Worm (Caenorhabditis elegans) whole organism, L3 larva: ENCODE results near the gene Y116A8C.10.

ENCODE experiments used
- aly-2 ChIP-seq: fragments of 150-350 bp; optimal IDR thresholded peaks from 2 replicates; lab custom pipeline; 2014; ENCODE audit warnings: missing biosample characterization, missing genetic modification characterization
- ama-1 ChIP-seq: fragments of 150-350 bp; optimal IDR thresholded peaks from 2 replicates; lab custom pipeline; 2018
- ceh-16 ChIP-seq: sonication (generic microtip); optimal IDR thresholded peaks from 2 replicates; lab custom pipeline; 2017; ENCODE audit warnings: missing biosample characterization, missing genetic modification characterization
- ceh-28 ChIP-seq: fragments of 150-350 bp; optimal IDR thresholded peaks from 2 replicates; lab custom pipeline; 2014; ENCODE audit warnings: missing biosample characterization, missing genetic modification reagents, missing genetic modification characterization
- ceh-82 ChIP-seq: fragments of 150-350 bp; optimal IDR thresholded peaks from 2 replicates; lab custom pipeline; 2014; ENCODE audit warnings: missing biosample characterization, missing genetic modification characterization
- ceh-9 ChIP-seq: sonication (generic microtip); optimal IDR thresholded peaks from 2 replicates; lab custom pipeline; 2018; ENCODE audit warnings: missing biosample characterization, missing genetic modification characterization
- daf-12 ChIP-seq: fragments of 150-350 bp; optimal IDR thresholded peaks from 2 replicates; lab custom pipeline; 2014; ENCODE audit warnings: missing biosample characterization, missing genetic modification reagents, missing genetic modification characterization
- egl-27 ChIP-seq: sonication (generic microtip); optimal IDR thresholded peaks from 4 replicates; lab custom pipeline; 2017; ENCODE audit warnings: missing biosample characterization, missing genetic modification reagents, missing genetic modification characterization
- egl-5 ChIP-seq: fragments of 150-350 bp; optimal IDR thresholded peaks from 2 replicates; lab custom pipeline; 2017; ENCODE audit warnings: missing biosample characterization, missing genetic modification reagents, missing genetic modification characterization, inconsistent platforms
- elt-2 ChIP-seq: sonication (generic microtip); optimal IDR thresholded peaks from 2 replicates; lab custom pipeline; 2016; ENCODE audit warnings: missing genetic modification reagents, mild to moderate bottlenecking, missing genetic modification characterization, missing compliant biosample characterization
- elt-3 ChIP-seq, 3 experiments: fragments of 150-350 bp in 1 of 3; sonication (generic microtip) in 2 of 3; optimal IDR thresholded peaks; 2 replicates in 2 of 3; 4 replicates in 1 of 3; lab custom pipeline; 2014 to 2017; ENCODE audit warnings: missing biosample characterization in 3 of 3, missing genetic modification characterization in 3 of 3
- eor-1 ChIP-seq, 2 experiments: fragments of 150-350 bp; optimal IDR thresholded peaks; 2 replicates each; lab custom pipeline; 2014 to 2018; ENCODE audit warnings: missing biosample characterization in 2 of 2, missing genetic modification characterization in 2 of 2
- fkh-10 ChIP-seq: sonication (generic microtip); optimal IDR thresholded peaks from 2 replicates; lab custom pipeline; 2017; ENCODE audit warnings: missing biosample characterization, missing genetic modification reagents, missing genetic modification characterization
- fkh-2 ChIP-seq: fragments of 150-350 bp; optimal IDR thresholded peaks from 2 replicates; lab custom pipeline; 2014; ENCODE audit warnings: missing biosample characterization, missing genetic modification reagents, missing genetic modification characterization
- fos-1 ChIP-seq: fragments of 150-350 bp; optimal IDR thresholded peaks from 2 replicates; lab custom pipeline; 2014; ENCODE audit warnings: missing biosample characterization, missing genetic modification characterization
- hmg-11 ChIP-seq: sonication (generic microtip); optimal IDR thresholded peaks from 2 replicates; lab custom pipeline; 2016; ENCODE audit warnings: missing genetic modification characterization, missing compliant biosample characterization
- lin-15B ChIP-seq: fragments of 150-350 bp; optimal IDR thresholded peaks from 2 replicates; lab custom pipeline; 2014; ENCODE audit warnings: missing biosample characterization, missing genetic modification characterization
- lsy-12 ChIP-seq: sonication (generic microtip); optimal IDR thresholded peaks from 2 replicates; lab custom pipeline; 2016; ENCODE audit warnings: mild to moderate bottlenecking, missing genetic modification characterization, missing compliant biosample characterization
- mml-1 ChIP-seq: fragments of 150-350 bp; sonication (generic microtip); optimal IDR thresholded peaks from 3 replicates; lab custom pipeline; 2014; ENCODE audit warnings: missing biosample characterization, missing genetic modification characterization
- nhr-11 ChIP-seq: fragments of 150-350 bp; optimal IDR thresholded peaks from 2 replicates; lab custom pipeline; 2014; ENCODE audit warnings: missing biosample characterization, missing genetic modification characterization
- nhr-12 ChIP-seq: fragments of 150-350 bp; optimal IDR thresholded peaks from 2 replicates; lab custom pipeline; 2014; ENCODE audit warnings: missing biosample characterization, missing genetic modification characterization
- nhr-23 ChIP-seq: fragments of 150-350 bp; optimal IDR thresholded peaks from 2 replicates; lab custom pipeline; 2014; ENCODE audit warnings: missing biosample characterization, missing genetic modification reagents, missing genetic modification characterization
- nhr-237 ChIP-seq: fragments of 150-350 bp; optimal IDR thresholded peaks from 2 replicates; lab custom pipeline; 2014; ENCODE audit warnings: missing biosample characterization, missing genetic modification characterization
- nhr-25 ChIP-seq: sonication (generic microtip); optimal IDR thresholded peaks from 2 replicates; lab custom pipeline; 2017; ENCODE audit warnings: missing biosample characterization, missing genetic modification characterization
- nhr-28 ChIP-seq: fragments of 150-350 bp; optimal IDR thresholded peaks from 2 replicates; lab custom pipeline; 2014; ENCODE audit warnings: missing biosample characterization, missing genetic modification characterization
- nhr-43 ChIP-seq: sonication (generic microtip); optimal IDR thresholded peaks from 2 replicates; lab custom pipeline; 2016; ENCODE audit warnings: mild to moderate bottlenecking, missing genetic modification characterization, missing compliant biosample characterization; ENCODE audit not compliant: poor library complexity, severe bottlenecking
- nhr-76 ChIP-seq: fragments of 150-350 bp; sonication (generic microtip); optimal IDR thresholded peaks from 5 replicates; lab custom pipeline; 2014; ENCODE audit warnings: missing biosample characterization, missing genetic modification characterization
- pha-4 ChIP-seq: fragments of 150-350 bp; optimal IDR thresholded peaks from 2 replicates; lab custom pipeline; 2014; ENCODE audit warnings: missing biosample characterization, missing genetic modification reagents, missing genetic modification characterization
- pqm-1 ChIP-seq: fragments of 150-350 bp; optimal IDR thresholded peaks from 2 replicates; lab custom pipeline; 2017; ENCODE audit warnings: missing biosample characterization, missing genetic modification characterization, inconsistent platforms
- sea-2 ChIP-seq: fragments of 150-350 bp; sonication (generic microtip); optimal IDR thresholded peaks from 4 replicates; lab custom pipeline; 2014; ENCODE audit warnings: missing biosample characterization, missing genetic modification reagents, missing genetic modification characterization
- skn-1 ChIP-seq: fragments of 150-350 bp; optimal IDR thresholded peaks from 2 replicates; lab custom pipeline; 2014; ENCODE audit warnings: missing biosample characterization, missing genetic modification characterization
- snpc-4 ChIP-seq: fragments of 150-350 bp; optimal IDR thresholded peaks from 2 replicates; lab custom pipeline; 2014; ENCODE audit warnings: missing biosample characterization, missing genetic modification characterization
- unc-39 ChIP-seq: sonication (generic microtip); optimal IDR thresholded peaks from 4 replicates; lab custom pipeline; 2017; ENCODE audit warnings: missing biosample characterization, missing genetic modification characterization
- unc-62 ChIP-seq: fragments of 150-350 bp; sonication (generic microtip); optimal IDR thresholded peaks from 4 replicates; lab custom pipeline; 2014; ENCODE audit warnings: missing biosample characterization, missing genetic modification reagents, missing genetic modification characterization
- zag-1 ChIP-seq: fragments of 150-350 bp; optimal IDR thresholded peaks from 2 replicates; lab custom pipeline; 2014; ENCODE audit warnings: missing biosample characterization, missing genetic modification characterization

Gene Y116A8C.10

DNA sequence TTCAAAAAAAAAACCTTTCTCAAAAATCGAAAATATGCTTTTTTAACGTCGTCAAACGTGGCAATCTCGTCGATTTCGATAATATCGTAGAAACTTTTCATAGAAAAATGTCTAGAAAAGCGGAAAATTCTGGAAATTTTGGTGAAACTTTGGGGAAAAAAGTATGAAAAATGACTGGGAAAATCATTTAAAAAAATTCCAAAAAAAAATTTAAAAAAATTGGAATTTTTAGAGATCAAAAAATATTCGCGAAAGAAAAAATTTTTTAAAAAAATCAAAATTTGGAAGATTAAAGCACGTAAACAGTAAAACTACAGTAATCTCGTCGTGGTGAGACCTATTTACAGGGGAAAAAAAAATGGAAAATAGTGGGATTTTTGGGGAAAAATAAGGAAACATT is at the start of gene Y116A8C.10:
Gene Y116A8C.10 (minus strand): TSS at position 101 of the 400 bp plus-strand sequence.
- TF ChIP-seq nhr-28 (tag; lab: Kevin White, UChicago) (no peak), fos-1 (no peak), nhr-12 (tag; lab: Kevin White, UChicago) (no peak), fkh-10 (GFP tag; lab: Kevin White, UChicago) (no peak), daf-12 (tag; lab: Kevin White, UChicago) (no peak), fkh-2 (tag; lab: Kevin White, UChicago) (no peak), elt-3 (tag; optimal IDR thresholded peaks at IDR 0.05; lab: Kevin White, UChicago) (no peak), nhr-76 (tag; lab: Kevin White, UChicago) (no peak)
- TF ChIP-seq, all 47 proteins: peak for 0

DNA sequence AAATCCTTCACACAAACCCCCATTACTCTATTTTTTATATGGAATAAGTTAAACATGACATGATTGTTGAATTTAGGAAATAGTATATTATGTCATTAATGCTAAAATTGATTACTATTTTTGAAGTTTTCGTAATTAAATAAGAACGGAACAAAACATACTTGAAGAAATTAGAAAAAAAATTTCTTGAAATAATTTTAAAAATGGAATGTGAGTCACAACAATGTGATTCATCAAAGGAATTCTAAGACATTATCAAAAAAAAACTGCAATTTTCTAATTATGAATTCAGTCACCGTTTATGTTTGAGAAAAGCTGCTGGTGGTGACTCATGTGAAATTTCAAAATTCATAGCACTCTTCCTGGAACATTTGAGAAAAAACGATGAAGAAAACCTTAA is 49.5 kb upstream of the Y116A8C.10 start, which contains the start of gene nccd-1:
Gene nccd-1 (plus strand): TSS at position 301 of the 400 bp plus-strand sequence.
- TF ChIP-seq fos-1 = no peak
- no peak for TF ChIP-seq skn-1
- no peak for TF ChIP-seq fkh-10 (GFP tag; lab: Kevin White, UChicago)
- TF ChIP-seq zag-1 = no peak
- TF ChIP-seq egl-27 (tag; lab: Kevin White, UChicago) = no peak
- TF ChIP-seq nhr-76 (tag; lab: Kevin White, UChicago) = no peak
- no peak for TF ChIP-seq nhr-23 (tag; lab: Kevin White, UChicago)
- TF ChIP-seq mml-1 = no peak
- TF ChIP-seq aly-2 (tag; lab: Kevin White, UChicago) = no peak
- TF ChIP-seq lsy-12 = no peak
- no peak for TF ChIP-seq pqm-1
- no peak for TF ChIP-seq nhr-12 (tag; lab: Kevin White, UChicago)
- TF ChIP-seq sea-2 = no peak
- no peak for TF ChIP-seq daf-12 (tag; lab: Kevin White, UChicago)
- no peak for TF ChIP-seq hmg-11 (tag; lab: Kevin White, UChicago)

DNA sequence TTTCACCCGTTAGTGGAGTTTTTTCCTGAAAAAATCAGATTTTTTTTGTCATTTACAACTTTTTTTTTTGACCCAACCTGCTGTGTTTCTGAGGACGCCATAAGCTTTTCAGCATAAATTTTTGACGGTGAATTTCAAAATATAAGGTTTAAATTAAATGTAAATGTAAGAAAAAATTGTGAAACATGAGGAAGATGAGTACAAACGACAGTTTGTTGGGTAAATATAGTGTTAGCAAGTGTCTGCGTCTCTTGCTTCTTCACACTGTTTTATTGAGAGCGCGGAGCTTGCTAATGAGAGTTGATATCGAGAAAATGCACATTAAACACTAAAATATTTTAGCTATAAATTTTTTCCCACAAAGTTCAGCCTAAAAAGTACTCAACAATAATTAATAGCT is 31.5 kb upstream of the Y116A8C.10 start, which contains the start of gene rom-3:
Gene rom-3 (minus strand): TSS at position 101 of the 400 bp plus-strand sequence.
- TF ChIP-seq sea-2 (no peak), pqm-1 (no peak), elt-2 (tag; lab: Kevin White, UChicago) (no peak), hmg-11 (tag; lab: Kevin White, UChicago) (no peak), nhr-237 (tag; lab: Kevin White, UChicago) (no peak), pha-4 (tag; lab: Kevin White, UChicago) (no peak), lin-15B (no peak), ceh-28 (no peak), eor-1 (tag; optimal IDR thresholded peaks at IDR 0.05; lab: Kevin White, UChicago) (no peak), unc-39 (tag; lab: Kevin White, UChicago) (no peak), ceh-16 (tag; lab: Kevin White, UChicago) (no peak), ceh-82 (tag; lab: Kevin White, UChicago) (no peak), elt-3 (tag; optimal IDR thresholded peaks at IDR 0.05; lab: Kevin White, UChicago) (no peak), ceh-9 (no peak), snpc-4 (tag; lab: Kevin White, UChicago) (no peak), nhr-23 (tag; lab: Kevin White, UChicago) (no peak), nhr-43 (tag; lab: Kevin White, UChicago) (no peak), nhr-11 (tag; lab: Kevin White, UChicago) (no peak), egl-27 (tag; lab: Kevin White, UChicago) (no peak), egl-5 (no peak)

DNA sequence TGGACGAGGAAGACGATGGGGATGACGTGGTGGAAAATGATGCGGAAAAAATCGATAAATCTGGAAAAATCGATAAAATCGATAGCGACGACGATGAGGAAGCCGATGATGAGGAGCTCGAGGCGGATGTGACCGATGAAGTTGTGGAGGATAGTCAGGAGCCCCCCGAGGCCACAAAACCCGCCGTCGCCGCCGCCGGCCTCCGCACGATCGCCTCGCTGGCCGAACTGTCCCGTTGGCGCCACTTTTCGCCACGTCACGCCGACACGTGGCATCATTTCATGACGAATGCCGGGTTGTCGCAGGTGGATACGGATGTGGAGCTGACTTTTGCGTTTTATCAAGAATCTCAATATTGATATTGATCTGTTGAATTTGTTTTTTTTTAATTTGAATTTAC is 23.5 kb upstream of the Y116A8C.10 start:
- TF ChIP-seq ceh-28 (peak; percentile 25), unc-62 (no peak)
- TF ChIP-seq, all 47 proteins: peak for 1

DNA sequence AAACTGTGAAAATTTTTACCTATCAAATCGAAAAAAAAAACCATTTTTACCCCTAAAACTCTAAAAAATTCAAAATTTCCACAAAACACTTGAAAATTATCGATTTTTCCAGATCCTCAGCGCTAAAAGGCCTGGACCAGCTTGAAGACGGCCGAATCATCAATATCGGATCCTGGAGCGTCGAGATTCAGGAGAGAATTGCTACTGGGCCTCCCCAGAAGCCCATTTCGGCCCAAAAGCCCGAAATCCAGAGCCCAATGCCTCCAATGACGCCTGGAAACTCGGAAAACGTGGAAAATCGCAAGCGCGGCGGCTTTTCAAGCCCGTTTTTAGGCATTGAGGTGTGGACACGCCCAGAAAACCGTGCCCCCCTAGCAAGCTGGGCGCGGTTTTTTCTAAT is 13.5 kb upstream of the Y116A8C.10 start:
- no peak for TF ChIP-seq ama-1 (lab: Kevin White, UChicago)
- no peak for TF ChIP-seq nhr-76 (tag; lab: Kevin White, UChicago)
- no peak for TF ChIP-seq eor-1 (tag; optimal IDR thresholded peaks at IDR 0.05; lab: Kevin White, UChicago)
- no peak for TF ChIP-seq snpc-4 (tag; lab: Kevin White, UChicago)
- no peak for TF ChIP-seq pha-4 (tag; lab: Kevin White, UChicago)
- TF ChIP-seq nhr-43 (tag; lab: Kevin White, UChicago) = no peak
- TF ChIP-seq nhr-25 = no peak
